Worm (Caenorhabditis elegans): ENCODE results near the gene B0281.4.

ce11 chrII:2320097-2320496, 21.5 kb upstream of the B0281.4 start, which contains the start of gene ZK1240.3:
- no peak for TF ChIP-seq ZK546.5 (tag; optimal IDR thresholded peaks at IDR 0.05)
- no peak for TF ChIP-seq nhr-12 (tag; optimal IDR thresholded peaks at IDR 0.05)
- TF ChIP-seq skn-1 (tag; optimal IDR thresholded peaks at IDR 0.05), result no peak
- TF ChIP-seq tbx-2 (tag; optimal IDR thresholded peaks at IDR 0.05), result no peak
- no peak for TF ChIP-seq nhr-67 (tag; optimal IDR thresholded peaks at IDR 0.05)
- no peak for TF ChIP-seq ztf-11 (tag; optimal IDR thresholded peaks at IDR 0.05)
- TF ChIP-seq ceh-9 (tag; optimal IDR thresholded peaks at IDR 0.05), result no peak
- no peak for TF ChIP-seq nhr-28 (tag; optimal IDR thresholded peaks at IDR 0.05)
- no peak for TF ChIP-seq nhr-11 (tag; optimal IDR thresholded peaks at IDR 0.05)
